Fruit fly (Drosophila melanogaster) whole organism, prepupa: ENCODE measurements around the gene mip130.

Experiments
- CG10669 ChIP-seq: fragments of 200-800 bp; sonication (Bioruptor generic); optimal IDR thresholded peaks from 3 replicates; lab custom pipeline; 2018; ENCODE audit warnings: missing biosample characterization, mild to moderate bottlenecking, missing genetic modification characterization, moderate library complexity
- CG11294 ChIP-seq: fragments of 200-800 bp; sonication (Bioruptor generic); IDR thresholded peaks from 2 replicates; pipeline ENCODE4 v1.3.6; 2022; ENCODE audit warnings: missing biosample characterization, missing genetic modification characterization
- CG11902 ChIP-seq: fragments of 200-800 bp; sonication (Bioruptor generic); optimal IDR thresholded peaks from 3 replicates; lab custom pipeline; 2016; ENCODE audit warnings: missing biosample characterization, missing genetic modification characterization
- CG16779 ChIP-seq: fragments of 200-800 bp; sonication (Bioruptor generic); optimal IDR thresholded peaks from 3 replicates; lab custom pipeline; 2017; ENCODE audit warnings: missing biosample characterization, mild to moderate bottlenecking, missing genetic modification characterization
- CG3032 ChIP-seq: fragments of 200-800 bp; optimal IDR thresholded peaks from 2 replicates; lab custom pipeline; 2019; ENCODE audit warnings: missing biosample characterization, mild to moderate bottlenecking, missing genetic modification characterization, moderate library complexity
- CG31627 ChIP-seq: fragments of 200-800 bp; sonication (Bioruptor generic); optimal IDR thresholded peaks from 3 replicates; lab custom pipeline; 2016; ENCODE audit warnings: missing biosample characterization, missing genetic modification characterization
- CG32006 ChIP-seq: fragments of 200-800 bp; sonication (Bioruptor generic); optimal IDR thresholded peaks from 3 replicates; lab custom pipeline; 2017; ENCODE audit warnings: missing biosample characterization, mild to moderate bottlenecking, missing genetic modification characterization
- CG3919 ChIP-seq: fragments of 200-800 bp; sonication (Bioruptor generic); optimal IDR thresholded peaks from 3 replicates; lab custom pipeline; 2016; ENCODE audit warnings: missing biosample characterization, missing genetic modification characterization
- CG6163 ChIP-seq: fragments of 200-800 bp; sonication (Bioruptor generic); IDR thresholded peaks from 3 replicates; pipeline ENCODE4 v1.3.6; 2022; ENCODE audit warnings: missing biosample characterization, missing genetic modification characterization
- CG6276 ChIP-seq: fragments of 200-800 bp; sonication (Bioruptor generic); optimal IDR thresholded peaks from 2 replicates; lab custom pipeline; 2017; ENCODE audit warnings: missing biosample characterization, mild to moderate bottlenecking, missing genetic modification characterization
- CG6792 ChIP-seq: fragments of 200-800 bp; sonication (Bioruptor generic); optimal IDR thresholded peaks from 3 replicates; lab custom pipeline; 2016; ENCODE audit warnings: missing biosample characterization, missing genetic modification characterization
- CG6808 ChIP-seq: fragments of 200-800 bp; sonication (Bioruptor generic); optimal IDR thresholded peaks from 3 replicates; lab custom pipeline; 2017; ENCODE audit warnings: missing biosample characterization, missing genetic modification characterization, mild to moderate bottlenecking, moderate library complexity, missing genetic modification reagents
- CG6854 ChIP-seq: fragments of 200-800 bp; sonication (Bioruptor generic); optimal IDR thresholded peaks from 2 replicates; lab custom pipeline; 2017; ENCODE audit warnings: missing biosample characterization, mild to moderate bottlenecking, missing genetic modification characterization
- CG7368 ChIP-seq: fragments of 200-800 bp; sonication (Bioruptor generic); optimal IDR thresholded peaks from 3 replicates; lab custom pipeline; 2016; ENCODE audit warnings: missing biosample characterization, missing genetic modification characterization
- CG8119 ChIP-seq: fragments of 200-800 bp; sonication (Bioruptor generic); IDR thresholded peaks from 3 replicates; pipeline ENCODE4 v1.3.6; 2022; ENCODE audit warnings: missing biosample characterization, missing genetic modification characterization
- CG8632 ChIP-seq: fragments of 200-800 bp; sonication (Bioruptor generic); optimal IDR thresholded peaks from 3 replicates; lab custom pipeline; 2016; ENCODE audit warnings: missing biosample characterization, missing genetic modification characterization
- Eip75B ChIP-seq: fragments of 200-800 bp; sonication (Bioruptor generic); optimal IDR thresholded peaks from 3 replicates; lab custom pipeline; 2016; ENCODE audit warnings: missing biosample characterization, missing genetic modification characterization
- Eip78C ChIP-seq: fragments of 200-800 bp; sonication (Bioruptor generic); peaks from one replicate; lab custom pipeline; 2016; ENCODE audit warnings: missing biosample characterization, missing genetic modification characterization
- Eip93F ChIP-seq: fragments of 200-800 bp; sonication (Bioruptor generic); optimal IDR thresholded peaks from 2 replicates; lab custom pipeline; 2016; ENCODE audit warnings: missing biosample characterization, mild to moderate bottlenecking, missing genetic modification characterization
- Ets21C ChIP-seq: fragments of 200-800 bp; sonication (Bioruptor generic); optimal IDR thresholded peaks from 3 replicates; lab custom pipeline; 2016; ENCODE audit warnings: missing biosample characterization, missing genetic modification characterization
- Ets96B ChIP-seq: fragments of 200-800 bp; optimal IDR thresholded peaks from 2 replicates; lab custom pipeline; 2019; ENCODE audit warnings: missing biosample characterization, mild to moderate bottlenecking, missing genetic modification characterization, moderate library complexity
- Gug ChIP-seq: fragments of 200-800 bp; sonication (Bioruptor generic); IDR thresholded peaks from 2 replicates; pipeline ENCODE4 v1.3.6; 2022; ENCODE audit warnings: missing biosample characterization, missing genetic modification characterization
- Hr39 ChIP-seq: fragments of 200-800 bp; sonication (Bioruptor generic); optimal IDR thresholded peaks from 2 replicates; lab custom pipeline; 2016; ENCODE audit warnings: missing biosample characterization, missing genetic modification characterization
- Hr4 ChIP-seq: fragments of 200-800 bp; sonication (Bioruptor generic); optimal IDR thresholded peaks from 3 replicates; lab custom pipeline; 2016; ENCODE audit warnings: missing biosample characterization, missing genetic modification characterization
- Lpt ChIP-seq: fragments of 200-800 bp; sonication (Bioruptor generic); optimal IDR thresholded peaks from 3 replicates; lab custom pipeline; 2016; ENCODE audit warnings: missing biosample characterization, missing genetic modification characterization
- OdsH ChIP-seq: fragments of 200-800 bp; sonication (Bioruptor generic); optimal IDR thresholded peaks from 3 replicates; lab custom pipeline; 2016; ENCODE audit warnings: missing biosample characterization, missing genetic modification characterization
- Smox ChIP-seq: fragments of 200-800 bp; sonication (Bioruptor generic); optimal IDR thresholded peaks from 3 replicates; lab custom pipeline; 2016; ENCODE audit warnings: missing biosample characterization, missing genetic modification characterization
- Sox14 ChIP-seq: fragments of 200-800 bp; sonication (Bioruptor generic); optimal IDR thresholded peaks from 3 replicates; lab custom pipeline; 2016; ENCODE audit warnings: missing biosample characterization, missing genetic modification characterization
- Sox15 ChIP-seq: fragments of 200-800 bp; sonication (Bioruptor generic); optimal IDR thresholded peaks from 3 replicates; lab custom pipeline; 2016; ENCODE audit warnings: missing biosample characterization, missing genetic modification characterization
- achi ChIP-seq: fragments of 200-800 bp; sonication (Bioruptor generic); optimal IDR thresholded peaks from 3 replicates; lab custom pipeline; 2016; ENCODE audit warnings: missing biosample characterization, missing genetic modification characterization
- acj6 ChIP-seq: fragments of 200-800 bp; sonication (Bioruptor generic); optimal IDR thresholded peaks from 3 replicates; lab custom pipeline; 2016; ENCODE audit warnings: missing biosample characterization, missing genetic modification characterization
- cyc ChIP-seq: fragments of 200-800 bp; sonication (Bioruptor generic); optimal IDR thresholded peaks from 3 replicates; lab custom pipeline; 2016; ENCODE audit warnings: missing biosample characterization, missing genetic modification characterization
- eg ChIP-seq: fragments of 200-800 bp; sonication (Bioruptor generic); IDR thresholded peaks from 3 replicates; pipeline ENCODE4 v1.3.6; 2022; ENCODE audit warnings: missing biosample characterization, missing genetic modification characterization
- esn ChIP-seq: fragments of 200-800 bp; sonication (Bioruptor generic); optimal IDR thresholded peaks from 2 replicates; lab custom pipeline; 2016; ENCODE audit warnings: missing biosample characterization, mild to moderate bottlenecking, missing genetic modification characterization, moderate library complexity
- fkh ChIP-seq: fragments of 200-800 bp; sonication (Bioruptor generic); optimal IDR thresholded peaks from 3 replicates; lab custom pipeline; 2017; ENCODE audit warnings: missing biosample characterization, mild to moderate bottlenecking, missing genetic modification characterization, moderate library complexity
- lz ChIP-seq: fragments of 200-800 bp; sonication (Bioruptor generic); optimal IDR thresholded peaks from 3 replicates; lab custom pipeline; 2016; ENCODE audit warnings: missing biosample characterization, missing genetic modification characterization
- net ChIP-seq: fragments of 200-800 bp; sonication (Bioruptor generic); optimal IDR thresholded peaks from 3 replicates; lab custom pipeline; 2016; ENCODE audit warnings: missing biosample characterization, missing genetic modification characterization
- svp ChIP-seq: fragments of 200-800 bp; sonication (Bioruptor generic); peaks from one replicate; lab custom pipeline; 2016; ENCODE audit warnings: missing biosample characterization, missing genetic modification characterization
- topi ChIP-seq: fragments of 200-800 bp; sonication (Bioruptor generic); optimal IDR thresholded peaks from 3 replicates; lab custom pipeline; 2016; ENCODE audit warnings: missing biosample characterization, missing genetic modification characterization
- vri ChIP-seq: fragments of 200-800 bp; sonication (Bioruptor generic); optimal IDR thresholded peaks from 3 replicates; lab custom pipeline; 2016; ENCODE audit warnings: missing biosample characterization, mild to moderate bottlenecking, missing genetic modification characterization

mip130 gene

dm6 chrX:1879606-1880110 lies 28.4 kb upstream of the mip130 start, which contains the start of gene CG14818 (continued):
- TF ChIP-seq OdsH (no peak), CG6854 (GFP tag; lab: Kevin White, UChicago) (peak; percentile 20), CG8119 (GFP tag; lab: Robert Waterston, UW) (peak; percentile 54; the same call in 2 of the 3 replicates), acj6 (GFP tag; lab: Kevin White, UChicago) (peak; percentile 53), CG10669 (GFP tag; lab: Kevin White, UChicago) (no peak), cyc (GFP tag; lab: Kevin White, UChicago) (peak; percentile 63)

DNA sequence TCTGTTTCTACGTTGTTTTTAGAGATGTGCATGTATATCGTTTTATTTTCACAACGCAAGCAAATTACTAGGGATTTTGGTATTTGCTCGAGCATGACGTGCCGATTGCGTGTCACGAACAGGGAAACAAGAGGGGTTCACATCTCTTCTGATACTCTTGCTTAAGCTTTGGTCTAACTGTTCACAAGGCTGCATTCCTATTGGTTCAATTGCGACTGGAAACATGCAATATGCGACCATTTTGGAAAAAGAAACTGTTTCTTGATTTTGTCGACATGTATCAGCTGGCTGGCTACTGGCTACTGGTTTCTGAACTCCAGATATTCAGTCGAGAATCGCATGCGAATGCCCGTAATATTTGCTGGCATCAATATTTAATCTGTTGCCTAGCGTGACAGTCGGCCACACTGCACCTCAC lies 27.9 kb upstream of the mip130 start, which contains the start of gene Coa8:
TSS of gene Coa8 (plus strand) at position 144 of the 418 bp plus-strand sequence.
- TF ChIP-seq Sox15 (GFP tag; lab: Kevin White, UChicago), result peak; percentile 5
- TF ChIP-seq Eip75B (GFP tag; lab: Kevin White, UChicago), result no peak
- no peak for TF ChIP-seq CG8632 (GFP tag; lab: Kevin White, UChicago)
- TF ChIP-seq Ets96B (tag; lab: Kevin White, UChicago), result peak; percentile 10
- TF ChIP-seq CG3919 (GFP tag; lab: Kevin White, UChicago), result peak; percentile 40
- TF ChIP-seq esn (GFP tag; lab: Kevin White, UChicago), result peak; percentile 42
- TF ChIP-seq eg (GFP tag; lab: Robert Waterston, UW), result peak; percentile 59; the same call in 2 of the 3 replicates
- TF ChIP-seq Eip78C (GFP tag; lab: Kevin White, UChicago), result peak; percentile 70
- peak; percentile 14 for TF ChIP-seq svp (GFP tag; lab: Kevin White, UChicago)
- peak; percentile 33 for TF ChIP-seq CG32006 (GFP tag; lab: Kevin White, UChicago)
- peak; percentile 48 for TF ChIP-seq CG3032 (tag; lab: Kevin White, UChicago)
- TF ChIP-seq CG6163 (GFP tag; lab: Robert Waterston, UW), result peak; percentile 46; the same call in 2 of the 3 replicates
- TF ChIP-seq lz (GFP tag; lab: Kevin White, UChicago), result peak; percentile 41
- peak; percentile 33 for TF ChIP-seq Smox (GFP tag; lab: Kevin White, UChicago)
- TF ChIP-seq Ets21C (GFP tag; lab: Kevin White, UChicago), result peak; percentile 2
- peak; percentile 43 for TF ChIP-seq cyc (GFP tag; lab: Kevin White, UChicago)
- peak; percentile 54 for TF ChIP-seq Hr39
- peak; percentile 45 for TF ChIP-seq acj6 (GFP tag; lab: Kevin White, UChicago)
- TF ChIP-seq CG16779 (tag; lab: Kevin White, UChicago), result no peak
- 0 out of 2 replicates have a peak, but pooled peaks have one; percentile 29 for TF ChIP-seq Gug
- peak; percentile 25 for TF ChIP-seq achi (GFP tag; lab: Kevin White, UChicago)
- TF ChIP-seq fkh (GFP tag; lab: Kevin White, UChicago), result no peak
- TF ChIP-seq CG6792 (GFP tag; lab: Kevin White, UChicago), result peak; percentile 7
- TF ChIP-seq topi (GFP tag; lab: Kevin White, UChicago), result peak; percentile 43
- TF ChIP-seq Lpt (GFP tag; lab: Kevin White, UChicago), result no peak
- TF ChIP-seq vri (GFP tag; lab: Kevin White, UChicago), result no peak
- 0 out of 2 replicates have a peak, but pooled peaks have one; percentile 29 for TF ChIP-seq CG11294 (GFP tag; lab: Robert Waterston, UW)
- TF ChIP-seq CG7368, result no peak
- TF ChIP-seq Sox14, result peak; percentile 40
- no peak for TF ChIP-seq Hr4 (GFP tag; lab: Kevin White, UChicago)
- peak; percentile 41 for TF ChIP-seq CG31627 (GFP tag; lab: Kevin White, UChicago)
- TF ChIP-seq, all 60 proteins: peak for 23

DNA sequence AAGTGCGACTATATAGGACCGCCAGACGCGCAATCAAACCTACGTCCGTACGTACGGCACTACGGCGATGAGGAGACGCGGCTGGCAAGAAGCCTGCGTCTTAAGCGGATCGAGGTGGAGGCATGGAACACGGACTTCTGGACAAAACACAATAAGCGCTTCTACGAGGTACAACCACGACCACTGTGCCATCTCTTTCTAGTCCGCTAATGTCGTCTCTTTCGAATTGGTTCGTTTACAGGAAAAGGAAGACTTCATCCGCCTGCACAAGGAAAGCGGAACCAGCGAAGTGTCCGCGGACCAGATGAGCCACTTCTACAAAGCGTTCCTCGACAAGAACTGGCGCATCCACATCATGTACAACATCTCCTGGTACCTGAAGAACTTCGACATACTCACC lies 27.3 kb upstream of the mip130 start:
- no peak for TF ChIP-seq lz (GFP tag; lab: Kevin White, UChicago)
- TF ChIP-seq Ets96B (tag; lab: Kevin White, UChicago), result no peak
- TF ChIP-seq net (GFP tag; lab: Kevin White, UChicago), result no peak
- TF ChIP-seq CG6276 (GFP tag; lab: Kevin White, UChicago), result no peak
- no peak for TF ChIP-seq CG10669 (GFP tag; lab: Kevin White, UChicago)
- no peak for TF ChIP-seq Hr39
- no peak for TF ChIP-seq vri (GFP tag; lab: Kevin White, UChicago)
- no peak for TF ChIP-seq CG6808
- no peak for TF ChIP-seq CG11902
- TF ChIP-seq acj6 (GFP tag; lab: Kevin White, UChicago), result no peak
- TF ChIP-seq CG6163 (GFP tag; lab: Robert Waterston, UW), result no peak
- TF ChIP-seq CG8119 (GFP tag; lab: Robert Waterston, UW), result no peak
- TF ChIP-seq Eip93F (GFP tag; lab: Kevin White, UChicago), result no peak
- TF ChIP-seq cyc (GFP tag; lab: Kevin White, UChicago), result no peak
- no peak for TF ChIP-seq CG3032 (tag; lab: Kevin White, UChicago)
- TF ChIP-seq CG31627 (GFP tag; lab: Kevin White, UChicago), result no peak
- no peak for TF ChIP-seq topi (GFP tag; lab: Kevin White, UChicago)
- TF ChIP-seq CG11294 (GFP tag; lab: Robert Waterston, UW), result no peak
